Worm (Caenorhabditis elegans) whole organism, L1 larva: ENCODE data around the gene C35D10.7.

Source experiments
- C34B4.2 ChIP-seq: sonication (generic microtip); optimal IDR thresholded peaks from 2 replicates; lab custom pipeline; 2017; ENCODE audit warnings: mild to moderate bottlenecking, missing genetic modification characterization, missing compliant biosample characterization
- aha-1 ChIP-seq: fragments of 150-350 bp; optimal IDR thresholded peaks from 2 replicates; lab custom pipeline; 2014; ENCODE audit warnings: missing biosample characterization, missing genetic modification characterization
- aly-2 ChIP-seq: fragments of 150-350 bp; optimal IDR thresholded peaks from 2 replicates; lab custom pipeline; 2014; ENCODE audit warnings: missing biosample characterization, missing genetic modification characterization
- ceh-8 ChIP-seq: fragments of 200-800 bp; sonication (Bioruptor generic); optimal IDR thresholded peaks from 2 replicates; lab custom pipeline; 2018; ENCODE audit warnings: mild to moderate bottlenecking, missing genetic modification characterization, moderate library complexity, missing compliant biosample characterization
- ceh-82 ChIP-seq, 3 experiments: fragments of 150-350 bp in 1 of 3; sonication (generic microtip) in 2 of 3; optimal IDR thresholded peaks; 2 replicates each; lab custom pipeline; 2014 to 2017; ENCODE audit warnings: missing biosample characterization in 3 of 3, missing genetic modification characterization in 3 of 3
- ceh-88 ChIP-seq: fragments of 200-800 bp; sonication (Bioruptor generic); IDR thresholded peaks from 2 replicates; pipeline ENCODE4 v1.3.6; 2022; ENCODE audit warnings: missing genetic modification characterization, missing compliant biosample characterization
- ceh-90 ChIP-seq: sonication (generic microtip); optimal IDR thresholded peaks from 2 replicates; lab custom pipeline; 2016; ENCODE audit warnings: missing genetic modification characterization, missing compliant biosample characterization
- ces-1 ChIP-seq: fragments of 150-350 bp; optimal IDR thresholded peaks from 2 replicates; lab custom pipeline; 2014; ENCODE audit warnings: missing biosample characterization, missing genetic modification reagents, missing genetic modification characterization
- dsc-1 ChIP-seq: sonication (generic microtip); optimal IDR thresholded peaks from 2 replicates; lab custom pipeline; 2016; ENCODE audit warnings: mild to moderate bottlenecking, missing genetic modification characterization, missing compliant biosample characterization
- efl-3 ChIP-seq: fragments of 200-800 bp; sonication (Bioruptor generic); optimal IDR thresholded peaks from 2 replicates; lab custom pipeline; 2018; ENCODE audit warnings: mild to moderate bottlenecking, missing genetic modification characterization, missing compliant biosample characterization
- egl-27 ChIP-seq, 2 experiments: fragments of 150-350 bp in 1 of 2; sonication (generic microtip); optimal IDR thresholded peaks; 3 replicates each; lab custom pipeline; 2017 to 2018; ENCODE audit warnings: missing biosample characterization in 2 of 2, missing genetic modification characterization in 2 of 2, missing genetic modification reagents in 2 of 2
- elt-3 ChIP-seq, 6 experiments: fragments of 150-350 bp in 1 of 6; sonication (generic microtip); optimal IDR thresholded peaks; 2 replicates each; lab custom pipeline; 2017 to 2018; ENCODE audit warnings: missing biosample characterization in 6 of 6, missing genetic modification characterization in 6 of 6, inconsistent platforms in 1 of 6
- ets-5 ChIP-seq: fragments of 200-800 bp; sonication (Bioruptor generic); IDR thresholded peaks from 2 replicates; pipeline ENCODE4 v1.3.6; 2022; ENCODE audit warnings: missing genetic modification characterization, missing compliant biosample characterization
- fkh-4 ChIP-seq: sonication (generic microtip); optimal IDR thresholded peaks from 2 replicates; lab custom pipeline; 2016; ENCODE audit warnings: missing compliant biosample characterization, missing genetic modification characterization, borderline replicate concordance
- fos-1 ChIP-seq: fragments of 150-350 bp; optimal IDR thresholded peaks from 2 replicates; lab custom pipeline; 2014; ENCODE audit warnings: missing biosample characterization, missing genetic modification characterization
- grh-1 ChIP-seq: fragments of 200-800 bp; sonication (Bioruptor generic); IDR thresholded peaks from 2 replicates; pipeline ENCODE4 v1.3.6; 2022; ENCODE audit warnings: missing genetic modification reagents, missing genetic modification characterization, missing compliant biosample characterization
- hlh-17 ChIP-seq: fragments of 200-800 bp; sonication (Bioruptor generic); optimal IDR thresholded peaks from 2 replicates; lab custom pipeline; 2018; ENCODE audit warnings: missing genetic modification characterization, mild to moderate bottlenecking, missing compliant biosample characterization, moderate library complexity, borderline replicate concordance
- lin-14 ChIP-seq: fragments of 200-800 bp; sonication (Bioruptor generic); optimal IDR thresholded peaks from 2 replicates; lab custom pipeline; 2018; ENCODE audit warnings: mild to moderate bottlenecking, missing genetic modification characterization, moderate library complexity, missing compliant biosample characterization
- lin-15B ChIP-seq: fragments of 150-350 bp; sonication (generic microtip); optimal IDR thresholded peaks from 3 replicates; lab custom pipeline; 2014; ENCODE audit warnings: missing biosample characterization, missing genetic modification characterization
- lin-39 ChIP-seq: fragments of 150-350 bp; optimal IDR thresholded peaks from 2 replicates; lab custom pipeline; 2014; ENCODE audit warnings: missing biosample characterization, missing genetic modification reagents, missing genetic modification characterization
- lir-3 ChIP-seq: sonication (generic microtip); optimal IDR thresholded peaks from 2 replicates; lab custom pipeline; 2016; ENCODE audit warnings: mild to moderate bottlenecking, missing genetic modification characterization, moderate library complexity, missing compliant biosample characterization; ENCODE audit not compliant: poor library complexity
- lsy-2 ChIP-seq, 2 experiments: fragments of 150-350 bp; optimal IDR thresholded peaks; 2 replicates each; lab custom pipeline; 2014; ENCODE audit warnings: missing biosample characterization in 2 of 2, missing genetic modification characterization in 2 of 2
- mab-9 ChIP-seq: fragments of 200-800 bp; sonication (Bioruptor generic); IDR thresholded peaks from 2 replicates; pipeline ENCODE4 v1.3.6; 2022; ENCODE audit warnings: missing genetic modification reagents, missing genetic modification characterization, missing compliant biosample characterization
- nhr-237 ChIP-seq: fragments of 150-350 bp; optimal IDR thresholded peaks from 2 replicates; lab custom pipeline; 2014; ENCODE audit warnings: missing biosample characterization, missing genetic modification characterization
- nhr-28 ChIP-seq: fragments of 150-350 bp; optimal IDR thresholded peaks from 2 replicates; lab custom pipeline; 2014; ENCODE audit warnings: missing biosample characterization, missing genetic modification characterization
- nhr-47 ChIP-seq: sonication (generic microtip); optimal IDR thresholded peaks from 2 replicates; lab custom pipeline; 2016; ENCODE audit warnings: mild to moderate bottlenecking, missing genetic modification characterization, moderate library complexity, missing compliant biosample characterization
- nhr-76 ChIP-seq: sonication (generic microtip); optimal IDR thresholded peaks from 2 replicates; lab custom pipeline; 2017; ENCODE audit warnings: missing biosample characterization, missing genetic modification characterization
- nhr-84 ChIP-seq: sonication (generic microtip); optimal IDR thresholded peaks from 2 replicates; lab custom pipeline; 2017; ENCODE audit warnings: missing biosample characterization, missing genetic modification characterization
- nhr-85 ChIP-seq: sonication (generic microtip); peaks from one replicate; lab custom pipeline; 2016; ENCODE audit warnings: missing genetic modification characterization, inconsistent platforms, missing compliant biosample characterization
- nhr-90 ChIP-seq: sonication (generic microtip); optimal IDR thresholded peaks from 2 replicates; lab custom pipeline; 2016; ENCODE audit warnings: mild to moderate bottlenecking, missing genetic modification characterization, missing compliant biosample characterization; ENCODE audit not compliant: poor library complexity
- pax-3 ChIP-seq: fragments of 200-800 bp; sonication (Bioruptor generic); optimal IDR thresholded peaks from 2 replicates; lab custom pipeline; 2018; ENCODE audit warnings: mild to moderate bottlenecking, missing genetic modification characterization, moderate library complexity, missing compliant biosample characterization
- pqm-1 ChIP-seq: sonication (generic microtip); optimal IDR thresholded peaks from 3 replicates; lab custom pipeline; 2017; ENCODE audit warnings: missing biosample characterization, missing genetic modification characterization
- snu-23 ChIP-seq: sonication (generic microtip); optimal IDR thresholded peaks from 2 replicates; lab custom pipeline; 2016; ENCODE audit warnings: missing genetic modification characterization, missing compliant biosample characterization
- tlp-1 ChIP-seq: fragments of 150-350 bp; optimal IDR thresholded peaks from 2 replicates; lab custom pipeline; 2014; ENCODE audit warnings: missing biosample characterization, missing genetic modification characterization
- unc-30 ChIP-seq: sonication (generic microtip); optimal IDR thresholded peaks from 2 replicates; lab custom pipeline; 2017; ENCODE audit warnings: missing biosample characterization, missing genetic modification characterization
- unc-86 ChIP-seq: sonication (generic microtip); optimal IDR thresholded peaks from 2 replicates; lab custom pipeline; 2016; ENCODE audit warnings: missing genetic modification characterization, missing compliant biosample characterization
- zip-4 ChIP-seq: fragments of 200-800 bp; sonication (Bioruptor generic); optimal IDR thresholded peaks from 2 replicates; lab custom pipeline; 2018; ENCODE audit warnings: mild to moderate bottlenecking, missing genetic modification characterization, moderate library complexity, missing compliant biosample characterization

C35D10.7 gene

ce11 chrIII:4829440-4829839 is 26.6 kb upstream of the C35D10.7 start, which contains the start of gene F26A1.9:
Gene F26A1.9 (minus strand): TSS chrIII:4829540.
- TF ChIP-seq ceh-8 = no peak
- TF ChIP-seq fos-1 (tag; lab: Kevin White, UChicago) = no peak
- TF ChIP-seq nhr-84 (tag; lab: Kevin White, UChicago) = no peak
- no peak for TF ChIP-seq unc-86
- no peak for TF ChIP-seq pax-3 (tag; lab: Kevin White, UChicago)
- no peak for TF ChIP-seq snu-23 (GFP tag; lab: Kevin White, UChicago)
- TF ChIP-seq ceh-88 (GFP tag; lab: Robert Waterston, UW) = no peak
- no peak for TF ChIP-seq nhr-47 (tag; lab: Kevin White, UChicago)
- TF ChIP-seq nhr-237 (tag; lab: Kevin White, UChicago) = no peak
- TF ChIP-seq lin-39 (tag; lab: Kevin White, UChicago) = no peak
- no peak for TF ChIP-seq efl-3 (GFP tag; lab: Kevin White, UChicago)
- no peak for TF ChIP-seq grh-1 (GFP tag; lab: Robert Waterston, UW)
- TF ChIP-seq, all 84 proteins: peak for 0

ce11 chrIII:4830207-4830606 is 25.8 kb upstream of the C35D10.7 start, which contains the start of gene nspd-9:
Gene nspd-9 (minus strand): TSS chrIII:4830307.
- TF ChIP-seq nhr-76 (tag; lab: Kevin White, UChicago) = no peak
- no peak for TF ChIP-seq nhr-47 (tag; lab: Kevin White, UChicago)
- TF ChIP-seq nhr-28 (tag; lab: Kevin White, UChicago) = no peak
- TF ChIP-seq hlh-17 (GFP tag; lab: Kevin White, UChicago) = no peak
- TF ChIP-seq lsy-2 (tag; optimal IDR thresholded peaks at IDR 0.05; lab: Kevin White, UChicago) = no peak
- no peak for TF ChIP-seq ces-1 (GFP tag; lab: Kevin White, UChicago)
- no peak for TF ChIP-seq lin-14 (GFP tag; lab: Kevin White, UChicago)
- no peak for TF ChIP-seq lir-3 (tag; lab: Kevin White, UChicago)
- no peak for TF ChIP-seq fos-1 (tag; lab: Kevin White, UChicago)
- no peak for TF ChIP-seq elt-3 (tag; optimal IDR thresholded peaks at IDR 0.05; lab: Kevin White, UChicago)
- TF ChIP-seq nhr-84 (tag; lab: Kevin White, UChicago) = no peak
- no peak for TF ChIP-seq C34B4.2
- no peak for TF ChIP-seq fkh-4 (tag; lab: Kevin White, UChicago)
- no peak for TF ChIP-seq aha-1 (tag; lab: Kevin White, UChicago)
- no peak for TF ChIP-seq ets-5 (GFP tag; lab: Robert Waterston, UW)
- no peak for TF ChIP-seq mab-9 (GFP tag; lab: Robert Waterston, UW)
- TF ChIP-seq ceh-8 = no peak
- TF ChIP-seq nhr-85 (tag; lab: Kevin White, UChicago) = no peak

ce11 chrIII:4837429-4837828 is 18.6 kb upstream of the C35D10.7 start, which contains the start of the genes acbp-7 and F26A1.19:
Gene acbp-7 (plus strand): TSS chrIII:4837729.
Gene F26A1.19 (plus strand): TSS chrIII:4837731.
- TF ChIP-seq elt-3 (tag; optimal IDR thresholded peaks at IDR 0.05; lab: Kevin White, UChicago) = no peak
- TF ChIP-seq aly-2 = no peak
- no peak for TF ChIP-seq dsc-1 (tag; lab: Kevin White, UChicago)
- no peak for TF ChIP-seq pqm-1 (tag; lab: Kevin White, UChicago)
- TF ChIP-seq nhr-90 (tag; lab: Kevin White, UChicago) = no peak
- no peak for TF ChIP-seq egl-27 (tag; optimal IDR thresholded peaks at IDR 0.05; lab: Kevin White, UChicago)
- TF ChIP-seq ceh-82 (tag; optimal IDR thresholded peaks at IDR 0.05; lab: Kevin White, UChicago) = no peak
- no peak for TF ChIP-seq tlp-1
- no peak for TF ChIP-seq unc-30 (tag; lab: Kevin White, UChicago)
- no peak for TF ChIP-seq zip-4
- TF ChIP-seq mab-9 (GFP tag; lab: Robert Waterston, UW) = no peak
- no peak for TF ChIP-seq ceh-90
- TF ChIP-seq nhr-76 (tag; lab: Kevin White, UChicago) = no peak
- TF ChIP-seq C34B4.2 = no peak
- TF ChIP-seq lin-15B (tag; lab: Kevin White, UChicago) = no peak
